Worm (Caenorhabditis elegans) whole organism, dauer: ENCODE measurements around the gene Y55F3BL.6.

Experiments
- unc-62 ChIP-seq: sonication (generic microtip); optimal IDR thresholded peaks from 2 replicates; lab custom pipeline; 2017; ENCODE audit warnings: missing biosample characterization, missing genetic modification reagents, missing genetic modification characterization

The Y55F3BL.6 gene

ce11 chrIV:762486-763376, 44.1 kb downstream of the Y55F3BL.6 start:
- no peak for TF ChIP-seq unc-62 (GFP tag; lab: Kevin White, UChicago)

- TF ChIP-seq unc-62 (GFP tag; lab: Kevin White, UChicago), result no peak
Measured at ce11 chrIV:762016-762459, 44.8 kb downstream of the Y55F3BL.6 start.

ce11 chrIV:760267-760666, 46.6 kb downstream of the Y55F3BL.6 start, which contains the start of gene gst-40:
TSS of gene gst-40 (plus strand) at chrIV:760502.
- no peak for TF ChIP-seq unc-62 (GFP tag; lab: Kevin White, UChicago)

ce11 chrIV:757548-757947, 49.3 kb downstream of the Y55F3BL.6 start:
- TF ChIP-seq unc-62 (GFP tag; lab: Kevin White, UChicago), result no peak

ce11 chrIV:756956-757355, 49.9 kb downstream of the Y55F3BL.6 start:
- no peak for TF ChIP-seq unc-62 (GFP tag; lab: Kevin White, UChicago)

- no peak for TF ChIP-seq unc-62 (GFP tag; lab: Kevin White, UChicago)
Measured at ce11 chrIV:756421-756820, 50.5 kb downstream of the Y55F3BL.6 start, which contains the start of gene srt-23. TSS of gene srt-23 (plus strand) at chrIV:756721.
